Fruit fly (Drosophila melanogaster): ENCODE data around the gene GluRIIA.

dm6 chr2L:5525723-5526122 lies 29.1 kb upstream of the GluRIIA start, which contains the start of gene Cap-D3:
- TF ChIP-seq CG11617 (GFP tag; optimal IDR thresholded peaks at IDR 0.05) (no peak), CG7101 (tag; optimal IDR thresholded peaks at IDR 0.05) (no peak), toe (GFP tag; optimal IDR thresholded peaks at IDR 0.05) (no peak), ovo (GFP tag; optimal IDR thresholded peaks at IDR 0.05) (no peak)

Measured in whole organism, adult.